Worm (Caenorhabditis elegans) whole organism, midembryonic: Measurements from ENCODE around the gene K08F8.15.

Experiments used
- klf-2 ChIP-seq: fragments of 200-800 bp; sonication (Bioruptor generic); conservative IDR thresholded peaks from 2 replicates; pipeline ENCODE4 v1.3.6; 2022; ENCODE audit warnings: missing genetic modification reagents, missing genetic modification characterization, missing compliant biosample characterization
- tab-1 ChIP-seq: fragments of 200-800 bp; sonication (Bioruptor generic); IDR thresholded peaks from 2 replicates; pipeline ENCODE4 v1.3.6; 2022; ENCODE audit warnings: missing genetic modification characterization, missing compliant biosample characterization

- TF ChIP-seq tab-1 (GFP tag; lab: Robert Waterston, UW) = no peak
- TF ChIP-seq klf-2 (GFP tag; lab: Robert Waterston, UW) = no peak
Measured at ce11 chrII:8789828-8790558, 23.4 kb downstream of the K08F8.15 start, which contains the start of gene F07H5.13.
